Worm (Caenorhabditis elegans): Measurements from ENCODE around the gene deg-1.

The deg-1 gene

ce11 chrX:7815230-7815629, 62.4 kb downstream of the deg-1 start:
- TF ChIP-seq nhr-23 (tag; optimal IDR thresholded peaks at IDR 0.05), result no peak
- TF ChIP-seq sea-2 (GFP tag; optimal IDR thresholded peaks at IDR 0.05), result no peak
- no peak for TF ChIP-seq aly-2 (tag; optimal IDR thresholded peaks at IDR 0.05)
- TF ChIP-seq mdl-1 (tag; optimal IDR thresholded peaks at IDR 0.05), result no peak
- no peak for TF ChIP-seq jun-1 (tag; optimal IDR thresholded peaks at IDR 0.05)

ce11 chrX:7816434-7816974, 63.6 kb downstream of the deg-1 start, which contains the start of the genes sek-1 and R03G5.6:
Gene sek-1 (plus strand): TSS chrX:7816734.
Gene R03G5.6 (minus strand): TSS chrX:7816924.
- TF ChIP-seq eor-1 (tag; optimal IDR thresholded peaks at IDR 0.05), result no peak
- no peak for TF ChIP-seq snpc-4 (tag; optimal IDR thresholded peaks at IDR 0.05)
- TF ChIP-seq ceh-28 (tag; optimal IDR thresholded peaks at IDR 0.05), result no peak
- no peak for TF ChIP-seq ceh-16 (tag; optimal IDR thresholded peaks at IDR 0.05)
- TF ChIP-seq nhr-43 (tag; optimal IDR thresholded peaks at IDR 0.05; ENCODE audit: poor library complexity, severe bottlenecking), result no peak
- TF ChIP-seq nhr-28 (tag; optimal IDR thresholded peaks at IDR 0.05), result no peak
- no peak for TF ChIP-seq ztf-4 (tag; optimal IDR thresholded peaks at IDR 0.05)
- TF ChIP-seq elt-1 (tag; optimal IDR thresholded peaks at IDR 0.05), result no peak
- no peak for TF ChIP-seq hmg-11 (tag; optimal IDR thresholded peaks at IDR 0.05)

DNA sequence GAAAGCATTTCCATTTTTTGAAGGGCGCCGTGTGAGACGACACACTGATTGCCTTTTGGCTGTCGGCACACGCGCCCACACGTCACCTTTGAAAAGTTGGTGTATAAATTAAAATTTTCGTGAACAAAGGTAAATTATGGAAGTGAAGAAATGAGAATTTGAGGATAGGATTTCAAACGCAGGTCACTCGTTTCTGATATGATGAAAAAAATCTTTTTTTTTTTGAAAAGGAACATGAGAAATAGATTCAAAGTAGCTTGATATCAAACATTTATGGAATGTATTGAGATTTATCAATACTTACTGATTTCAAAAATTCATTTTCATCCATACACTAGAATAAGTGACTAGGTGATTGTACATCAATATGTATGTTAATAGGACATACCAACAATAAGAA, 64.7 kb downstream of the deg-1 start:
- TF ChIP-seq ama-1 (optimal IDR thresholded peaks at IDR 0.05) (no peak), unc-39 (tag; optimal IDR thresholded peaks at IDR 0.05) (no peak), egl-5 (tag; optimal IDR thresholded peaks at IDR 0.05) (no peak), lin-39 (tag; optimal IDR thresholded peaks at IDR 0.05) (no peak), ceh-9 (tag; optimal IDR thresholded peaks at IDR 0.05) (no peak), nhr-43 (tag; optimal IDR thresholded peaks at IDR 0.05; ENCODE audit: poor library complexity, severe bottlenecking) (no peak), nhr-11 (tag; optimal IDR thresholded peaks at IDR 0.05) (no peak), elt-1 (tag; optimal IDR thresholded peaks at IDR 0.05) (no peak), R02D3.7 (tag; optimal IDR thresholded peaks at IDR 0.05) (no peak), zag-1 (tag; optimal IDR thresholded peaks at IDR 0.05) (no peak)

- TF ChIP-seq egl-27 (tag; optimal IDR thresholded peaks at IDR 0.05) (peak; percentile 77), zag-1 (tag; optimal IDR thresholded peaks at IDR 0.05) (peak; percentile 43), mml-1 (tag; optimal IDR thresholded peaks at IDR 0.05) (no peak), nfya-1 (tag; optimal IDR thresholded peaks at IDR 0.05; ENCODE audit: insufficient read depth) (peak; percentile 98), sea-2 (GFP tag; optimal IDR thresholded peaks at IDR 0.05) (no peak), nhr-11 (tag; optimal IDR thresholded peaks at IDR 0.05) (peak; percentile 81), ZK546.5 (tag; optimal IDR thresholded peaks at IDR 0.05) (peak; percentile 12), nhr-43 (tag; optimal IDR thresholded peaks at IDR 0.05; ENCODE audit: poor library complexity, severe bottlenecking) (peak; percentile 61), ceh-9 (tag; optimal IDR thresholded peaks at IDR 0.05) (peak; percentile 29), elt-2 (tag; optimal IDR thresholded peaks at IDR 0.05) (peak; percentile 86), pha-4 (tag; optimal IDR thresholded peaks at IDR 0.05) (peak; percentile 99), unc-39 (tag; optimal IDR thresholded peaks at IDR 0.05) (no peak), eor-1 (tag; optimal IDR thresholded peaks at IDR 0.05) (peak in 1 of 2 experiments; percentile 18), snpc-4 (tag; optimal IDR thresholded peaks at IDR 0.05) (peak; percentile 78), daf-12 (tag; optimal IDR thresholded peaks at IDR 0.05) (no peak), lin-15B (tag; optimal IDR thresholded peaks at IDR 0.05) (peak; percentile 93), egl-5 (tag; optimal IDR thresholded peaks at IDR 0.05) (peak; percentile 96), nhr-76 (tag; optimal IDR thresholded peaks at IDR 0.05) (no peak), unc-62 (GFP tag; optimal IDR thresholded peaks at IDR 0.05) (peak; percentile 75), tbx-2 (tag; optimal IDR thresholded peaks at IDR 0.05) (peak; percentile 76), nhr-23 (tag; optimal IDR thresholded peaks at IDR 0.05) (peak; percentile 91), jun-1 (tag; optimal IDR thresholded peaks at IDR 0.05) (peak; percentile 96), hmg-11 (tag; optimal IDR thresholded peaks at IDR 0.05) (peak; percentile 83), fkh-2 (tag; optimal IDR thresholded peaks at IDR 0.05) (peak; percentile 74), fkh-10 (GFP tag; optimal IDR thresholded peaks at IDR 0.05) (peak; percentile 99), ztf-11 (tag; optimal IDR thresholded peaks at IDR 0.05) (no peak), R02D3.7 (tag; optimal IDR thresholded peaks at IDR 0.05) (peak; percentile 79), nhr-237 (tag; optimal IDR thresholded peaks at IDR 0.05) (no peak), mdl-1 (tag; optimal IDR thresholded peaks at IDR 0.05) (peak; percentile 95), aly-2 (tag; optimal IDR thresholded peaks at IDR 0.05) (no peak), lsy-12 (tag; optimal IDR thresholded peaks at IDR 0.05) (peak; percentile 92), pqm-1 (tag; optimal IDR thresholded peaks at IDR 0.05) (peak; percentile 84), ama-1 (optimal IDR thresholded peaks at IDR 0.05) (peak; percentile 70), skn-1 (tag; optimal IDR thresholded peaks at IDR 0.05) (peak; percentile 89), nhr-12 (tag; optimal IDR thresholded peaks at IDR 0.05) (no peak), nhr-67 (tag; optimal IDR thresholded peaks at IDR 0.05) (no peak), nhr-77 (tag; optimal IDR thresholded peaks at IDR 0.05) (peak; percentile 71), elt-3 (tag; optimal IDR thresholded peaks at IDR 0.05) (peak in 1 of 3 experiments; percentile 82), ceh-16 (tag; optimal IDR thresholded peaks at IDR 0.05) (peak; percentile 49)
Observed at ce11 chrX:7823108-7823704, 70.3 kb downstream of the deg-1 start, which contains the start of gene eef-1A.2. Gene eef-1A.2 (plus strand): TSS chrX:7823654.
